Fruit fly (Drosophila melanogaster) whole organism, embryonic: Measurements from ENCODE around the gene mei-P26.

ENCODE experiments used
- Atf3 ChIP-seq: fragments of 200-800 bp; sonication (Bioruptor generic); optimal IDR thresholded peaks from 3 replicates; lab custom pipeline; 2016; ENCODE audit warnings: missing biosample characterization, missing genetic modification characterization
- CG11723 ChIP-seq: fragments of 200-800 bp; sonication (Bioruptor generic); optimal IDR thresholded peaks from 2 replicates; lab custom pipeline; 2017; ENCODE audit warnings: missing biosample characterization, mild to moderate bottlenecking, missing genetic modification characterization
- CG13287 ChIP-seq: fragments of 200-800 bp; sonication (Bioruptor generic); IDR thresholded peaks from 2 replicates; pipeline ENCODE4 v1.3.6; 2022; ENCODE audit warnings: missing biosample characterization, missing genetic modification characterization; ENCODE audit not compliant: partially characterized antibody
- CG15514 ChIP-seq: fragments of 200-800 bp; sonication (Bioruptor generic); optimal IDR thresholded peaks from 3 replicates; lab custom pipeline; 2017; ENCODE audit warnings: missing biosample characterization, missing genetic modification characterization, mild to moderate bottlenecking, moderate library complexity, missing genetic modification reagents
- CG1603 ChIP-seq: fragments of 200-800 bp; sonication (Bioruptor generic); optimal IDR thresholded peaks from 2 replicates; lab custom pipeline; 2019; ENCODE audit warnings: missing biosample characterization, mild to moderate bottlenecking, missing genetic modification characterization, moderate library complexity
- CG17328 ChIP-seq: fragments of 200-800 bp; sonication (Bioruptor generic); IDR thresholded peaks from 2 replicates; pipeline ENCODE4 v1.3.6; 2022; ENCODE audit warnings: missing biosample characterization, missing genetic modification characterization
- CG17568 ChIP-seq: fragments of 200-800 bp; sonication (Bioruptor generic); optimal IDR thresholded peaks from 2 replicates; lab custom pipeline; 2018; ENCODE audit warnings: missing biosample characterization, mild to moderate bottlenecking, missing genetic modification characterization, moderate library complexity
- CG17829 ChIP-seq: fragments of 200-800 bp; optimal IDR thresholded peaks from 2 replicates; lab custom pipeline; 2019; ENCODE audit warnings: missing biosample characterization, mild to moderate bottlenecking, missing genetic modification characterization, moderate library complexity
- CG18764 ChIP-seq: fragments of 200-800 bp; sonication (Bioruptor generic); optimal IDR thresholded peaks from 3 replicates; lab custom pipeline; 2016; ENCODE audit warnings: missing biosample characterization, missing genetic modification characterization
- CG2116 ChIP-seq: fragments of 200-800 bp; sonication (Bioruptor generic); optimal IDR thresholded peaks from 3 replicates; lab custom pipeline; 2018; ENCODE audit warnings: missing biosample characterization, mild to moderate bottlenecking, missing genetic modification characterization
- CG2129 ChIP-seq: fragments of 200-800 bp; sonication (Bioruptor generic); IDR thresholded peaks from 2 replicates; pipeline ENCODE4 v1.3.6; 2022; ENCODE audit warnings: missing biosample characterization, missing genetic modification characterization; ENCODE audit not compliant: partially characterized antibody
- CG2875 ChIP-seq: fragments of 200-800 bp; sonication (Bioruptor generic); optimal IDR thresholded peaks from 2 replicates; lab custom pipeline; 2017; ENCODE audit warnings: missing biosample characterization, mild to moderate bottlenecking, missing genetic modification characterization, missing genetic modification reagents
- CG30403 ChIP-seq: fragments of 200-800 bp; sonication (Bioruptor generic); optimal IDR thresholded peaks from 3 replicates; lab custom pipeline; 2016; ENCODE audit warnings: missing biosample characterization, missing genetic modification characterization
- CG3847 ChIP-seq: fragments of 200-800 bp; sonication (Bioruptor generic); IDR thresholded peaks from 2 replicates; pipeline ENCODE4 v1.3.6; 2022; ENCODE audit warnings: missing biosample characterization, missing genetic modification characterization
- CG3995 ChIP-seq: fragments of 200-800 bp; sonication (Bioruptor generic); optimal IDR thresholded peaks from 3 replicates; lab custom pipeline; 2016; ENCODE audit warnings: missing biosample characterization, missing genetic modification characterization
- CG4854 ChIP-seq: fragments of 200-800 bp; sonication (Bioruptor generic); optimal IDR thresholded peaks from 2 replicates; lab custom pipeline; 2016; ENCODE audit warnings: missing biosample characterization, missing genetic modification characterization, inconsistent platforms
- CG5245 ChIP-seq: fragments of 200-800 bp; sonication (Bioruptor generic); optimal IDR thresholded peaks from 3 replicates; lab custom pipeline; 2016; ENCODE audit warnings: missing biosample characterization, missing genetic modification characterization
- CG8290 ChIP-seq, 3 experiments: fragments of 200-800 bp; sonication (Bioruptor generic); optimal IDR thresholded peaks; 2 replicates each; lab custom pipeline; 2016 to 2019; ENCODE audit warnings: missing biosample characterization in 3 of 3, missing genetic modification characterization in 3 of 3, mild to moderate bottlenecking in 2 of 3, moderate library complexity in 1 of 3
- CG9797 ChIP-seq: fragments of 200-800 bp; sonication (Bioruptor generic); optimal IDR thresholded peaks from 3 replicates; lab custom pipeline; 2018; ENCODE audit warnings: missing biosample characterization, mild to moderate bottlenecking, missing genetic modification characterization
- Dll ChIP-seq: fragments of 200-800 bp; sonication (Bioruptor generic); IDR thresholded peaks from 4 replicates; pipeline ENCODE4 v1.3.6; 2022; ENCODE audit warnings: missing biosample characterization, missing genetic modification characterization; ENCODE audit not compliant: partially characterized antibody
- Dp ChIP-seq: fragments of 200-800 bp; sonication (Bioruptor generic); optimal IDR thresholded peaks from 2 replicates; lab custom pipeline; 2018; ENCODE audit warnings: missing biosample characterization, mild to moderate bottlenecking, missing genetic modification characterization, moderate library complexity
- HLH4C ChIP-seq: fragments of 200-800 bp; sonication (Bioruptor generic); IDR thresholded peaks from 3 replicates; pipeline ENCODE4 v1.3.6; 2022; ENCODE audit warnings: missing biosample characterization, missing genetic modification characterization; ENCODE audit not compliant: partially characterized antibody
- Hr39 ChIP-seq: fragments of >200 bp; optimal IDR thresholded peaks from 2 replicates; lab custom pipeline; 2017
- Med ChIP-seq: fragments of 200-800 bp; sonication (Bioruptor generic); peaks from one replicate; lab custom pipeline; 2016; ENCODE audit warnings: missing biosample characterization, missing genetic modification characterization, mild to moderate bottlenecking, inconsistent platforms, moderate library complexity
- Opbp ChIP-seq: fragments of 200-800 bp; sonication (Bioruptor generic); IDR thresholded peaks from 3 replicates; pipeline ENCODE4 v1.3.6; 2022; ENCODE audit warnings: missing biosample characterization, missing genetic modification characterization; ENCODE audit not compliant: partially characterized antibody
- Pdp1 ChIP-seq, 2 experiments: fragments of 200-800 bp; sonication (Bioruptor generic); optimal IDR thresholded peaks; 3 replicates each; lab custom pipeline; 2016; ENCODE audit warnings: missing biosample characterization in 2 of 2, missing genetic modification characterization in 2 of 2, mild to moderate bottlenecking in 1 of 2, moderate library complexity in 1 of 2
- Scr ChIP-seq: fragments of 200-800 bp; sonication (Bioruptor generic); IDR thresholded peaks from 2 replicates; pipeline ENCODE4 v1.3.6; 2022; ENCODE audit warnings: missing biosample characterization, missing genetic modification characterization; ENCODE audit not compliant: partially characterized antibody
- Xbp1 ChIP-seq: fragments of 200-800 bp; sonication (Bioruptor generic); optimal IDR thresholded peaks from 3 replicates; lab custom pipeline; 2016; ENCODE audit warnings: missing biosample characterization, mild to moderate bottlenecking, missing genetic modification characterization
- YL-1 ChIP-seq: fragments of 200-800 bp; sonication (Bioruptor generic); optimal IDR thresholded peaks from 3 replicates; lab custom pipeline; 2017; ENCODE audit warnings: missing biosample characterization, mild to moderate bottlenecking, missing genetic modification characterization
- al ChIP-seq: fragments of 200-800 bp; sonication (Bioruptor generic); IDR thresholded peaks from 2 replicates; pipeline ENCODE4 v1.3.6; 2022; ENCODE audit warnings: missing biosample characterization, missing genetic modification characterization
- chinmo ChIP-seq: fragments of 200-800 bp; sonication (Bioruptor generic); IDR thresholded peaks from 4 replicates; pipeline ENCODE4 v1.3.6; 2022; ENCODE audit warnings: missing biosample characterization, missing genetic modification characterization; ENCODE audit not compliant: partially characterized antibody
- crp ChIP-seq, 2 experiments: fragments of 200-800 bp; sonication (Bioruptor generic); optimal IDR thresholded peaks; 2 replicates in 1 of 2; 3 replicates in 1 of 2; lab custom pipeline; 2017; ENCODE audit warnings: missing biosample characterization in 2 of 2, missing genetic modification characterization in 2 of 2, mild to moderate bottlenecking in 1 of 2, moderate library complexity in 1 of 2
- dysf ChIP-seq: fragments of 200-800 bp; sonication (Bioruptor generic); IDR thresholded peaks from 3 replicates; pipeline ENCODE4 v1.3.6; 2022; ENCODE audit warnings: missing biosample characterization, missing genetic modification characterization
- eyg ChIP-seq: fragments of 200-800 bp; sonication (Bioruptor generic); optimal IDR thresholded peaks from 3 replicates; lab custom pipeline; 2016; ENCODE audit warnings: missing biosample characterization, missing genetic modification characterization
- ftz-f1 ChIP-seq: fragments of 200-800 bp; sonication (Bioruptor generic); optimal IDR thresholded peaks from 2 replicates; lab custom pipeline; 2016; ENCODE audit warnings: missing biosample characterization, missing genetic modification characterization
- gfzf ChIP-seq: fragments of 200-800 bp; sonication (Bioruptor generic); optimal IDR thresholded peaks from 2 replicates; lab custom pipeline; 2016; ENCODE audit warnings: missing biosample characterization, mild to moderate bottlenecking, missing genetic modification characterization, moderate library complexity
- hbn ChIP-seq: fragments of 200-800 bp; sonication (Bioruptor generic); IDR thresholded peaks from 2 replicates; pipeline ENCODE4 v1.3.6; 2022; ENCODE audit warnings: missing biosample characterization, missing genetic modification characterization; ENCODE audit not compliant: partially characterized antibody
- inv ChIP-seq: fragments of 200-800 bp; sonication (Bioruptor generic); IDR thresholded peaks from 2 replicates; pipeline ENCODE4 v1.3.6; 2022; ENCODE audit warnings: missing biosample characterization, missing genetic modification characterization; ENCODE audit not compliant: partially characterized antibody
- kay ChIP-seq: fragments of 200-800 bp; sonication (Bioruptor generic); optimal IDR thresholded peaks from 2 replicates; lab custom pipeline; 2016; ENCODE audit warnings: missing biosample characterization, missing genetic modification characterization
- pan ChIP-seq, 4 experiments: fragments of >200 bp in 3 of 4; fragments of 200-800 bp in 1 of 4; sonication (Bioruptor generic) in 1 of 4; optimal IDR thresholded peaks in 3 of 4; IDR thresholded peaks in 1 of 4; 2 replicates each; pipeline versions ENCODE4 v1.3.6 to Lab custom; 2017 to 2022; ENCODE audit warnings: missing biosample characterization in 2 of 4, missing genetic modification characterization in 2 of 4, mixed read lengths in 1 of 4
- pnt ChIP-seq: fragments of 200-800 bp; sonication (Bioruptor generic); optimal IDR thresholded peaks from 3 replicates; lab custom pipeline; 2016; ENCODE audit warnings: missing biosample characterization, missing genetic modification characterization
- slbo ChIP-seq: fragments of 200-800 bp; sonication (Bioruptor generic); IDR thresholded peaks from 2 replicates; pipeline ENCODE4 v1.3.6; 2022; ENCODE audit warnings: missing biosample characterization, missing genetic modification characterization
- sna ChIP-seq: fragments of 200-800 bp; sonication (Bioruptor generic); IDR thresholded peaks from 2 replicates; pipeline ENCODE4 v1.3.6; 2022; ENCODE audit warnings: missing biosample characterization, missing genetic modification characterization; ENCODE audit not compliant: partially characterized antibody
- tll ChIP-seq, 2 experiments: fragments of 200-800 bp in 1 of 2; fragments of >200 bp in 1 of 2; sonication (Bioruptor generic) in 1 of 2; optimal IDR thresholded peaks; 2 replicates each; lab custom pipeline; 2017 to 2019; ENCODE audit warnings: missing biosample characterization in 2 of 2, missing genetic modification characterization in 2 of 2, mild to moderate bottlenecking in 1 of 2, moderate library complexity in 1 of 2
- tna ChIP-seq: fragments of 200-800 bp; sonication (Bioruptor generic); IDR thresholded peaks from 2 replicates; pipeline ENCODE4 v1.3.6; 2022; ENCODE audit warnings: missing biosample characterization, missing genetic modification characterization; ENCODE audit not compliant: partially characterized antibody
- usp ChIP-seq: fragments of >200 bp; optimal IDR thresholded peaks from 2 replicates; lab custom pipeline; 2017; ENCODE audit warnings: missing biosample characterization, missing genetic modification characterization

The mei-P26 gene

DNA sequence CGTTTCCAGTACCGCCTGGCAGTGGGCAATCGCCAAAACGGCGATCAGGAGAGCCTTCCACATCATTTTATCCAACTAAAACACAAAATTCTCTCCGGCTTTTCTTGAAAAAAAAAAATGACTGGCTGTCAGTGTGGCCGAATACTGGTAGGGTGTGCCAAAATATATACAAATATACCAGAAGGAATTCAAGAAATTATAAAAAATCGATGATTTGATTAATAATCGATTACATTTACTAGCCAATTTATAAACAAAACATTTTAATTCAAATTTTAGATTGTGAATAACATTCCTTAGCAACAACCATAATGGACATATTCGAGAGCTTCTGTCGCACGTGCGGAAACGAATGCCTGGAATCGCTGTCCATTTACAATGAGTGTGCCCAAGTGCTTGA lies 4.7 kb upstream of the mei-P26 start, which contains the start of the genes Ost48 and Dlip1 (continued):
- TF ChIP-seq CG4854 (GFP tag; lab: Kevin White, UChicago): no peak
- peak; percentile 49 for TF ChIP-seq CG17568 (GFP tag; lab: Kevin White, UChicago)
- TF ChIP-seq CG5245 (GFP tag; lab: Kevin White, UChicago): no peak
- TF ChIP-seq Atf3: no peak
- no peak for TF ChIP-seq eyg (GFP tag; lab: Kevin White, UChicago)
- no peak for TF ChIP-seq CG17328 (GFP tag; lab: Robert Waterston, UW)
- TF ChIP-seq kay (GFP tag; lab: Kevin White, UChicago): no peak
- TF ChIP-seq Dll: peak; percentile 58; the same call in 2 of the 4 replicates
- TF ChIP-seq HLH4C (GFP tag; lab: Robert Waterston, UW): peak; percentile 39; the same call in 1 of the 3 replicates
- no peak for TF ChIP-seq CG2875
- peak; percentile 51 for TF ChIP-seq Dp (GFP tag; lab: Kevin White, UChicago)
- TF ChIP-seq gfzf (GFP tag; lab: Kevin White, UChicago): peak; percentile 64
- peak; percentile 40 for TF ChIP-seq CG2116 (GFP tag; lab: Kevin White, UChicago)
- TF ChIP-seq Xbp1 (GFP tag; lab: Kevin White, UChicago): peak; percentile 28
- TF ChIP-seq Scr (GFP tag; lab: Robert Waterston, UW): peak; percentile 49; the same call in 1 of the 2 replicates
- TF ChIP-seq CG18764 (GFP tag; lab: Kevin White, UChicago): no peak
- no peak for TF ChIP-seq pnt (GFP tag; lab: Kevin White, UChicago)

- TF ChIP-seq hbn (GFP tag; lab: Robert Waterston, UW) (peak; percentile 81), Scr (GFP tag; lab: Robert Waterston, UW) (peak; percentile 83), CG13287 (GFP tag; lab: Robert Waterston, UW) (peak; percentile 83), Dp (GFP tag; lab: Kevin White, UChicago) (peak; percentile 46), crp (GFP tag; optimal IDR thresholded peaks at IDR 0.05; lab: Kevin White, UChicago) (peak; percentile 3 to 87), Med (peak; percentile 20), chinmo (GFP tag; lab: Robert Waterston, UW) (0 out of 4 replicates have a peak, but pooled peaks have one; percentile 71), inv (GFP tag; lab: Robert Waterston, UW) (peak; percentile 66), CG3995 (GFP tag; lab: Kevin White, UChicago) (peak; percentile 85), tll (GFP tag; optimal IDR thresholded peaks at IDR 0.05; lab: Kevin White, UChicago) (no peak), Pdp1 (GFP tag; optimal IDR thresholded peaks at IDR 0.05; lab: Kevin White, UChicago) (peak in 1 of 2 experiments; percentile 99), CG30403 (GFP tag; lab: Kevin White, UChicago) (no peak), Hr39 (lab: Kevin White, UChicago) (no peak), ftz-f1 (GFP tag; lab: Kevin White, UChicago) (peak; percentile 3), CG3847 (GFP tag; lab: Robert Waterston, UW) (0 out of 2 replicates have a peak, but pooled peaks have one; percentile 5), CG9797 (peak; percentile 25), CG2116 (GFP tag; lab: Kevin White, UChicago) (peak; percentile 41), Opbp (GFP tag; lab: Robert Waterston, UW) (peak; percentile 82), CG2129 (GFP tag; lab: Robert Waterston, UW) (peak; percentile 64), CG1603 (tag; lab: Kevin White, UChicago) (peak; percentile 26), sna (GFP tag; lab: Robert Waterston, UW) (peak; percentile 77), CG8290 (GFP tag; optimal IDR thresholded peaks at IDR 0.05; lab: Kevin White, UChicago) (no peak), CG8290 (tag; optimal IDR thresholded peaks at IDR 0.05; lab: Kevin White, UChicago) (peak in 1 of 2 experiments; percentile 19), usp (GFP tag; lab: Kevin White, UChicago) (no peak), tna (GFP tag; lab: Robert Waterston, UW) (peak; percentile 71), dysf (no peak), CG15514 (GFP tag; lab: Kevin White, UChicago) (peak; percentile 18), CG11723 (GFP tag; lab: Kevin White, UChicago) (no peak), al (GFP tag; lab: Robert Waterston, UW) (no peak), CG17829 (tag; lab: Kevin White, UChicago) (peak; percentile 11), pan (optimal IDR thresholded peaks at IDR 0.05; lab: Kevin White, UChicago) (no peak), pan (GFP tag; optimal IDR thresholded peaks at IDR 0.05 in 1 of 2, IDR thresholded peaks at IDR 0.05 in 1 of 2) (no peak), slbo (peak; percentile 8; the same call in 1 of the 2 replicates), YL-1 (GFP tag; lab: Kevin White, UChicago) (peak; percentile 56)
Observed at dm6 chrX:9159736-9160135, 3.3 kb upstream of the mei-P26 start, which contains the start of gene NdufA3. Gene NdufA3, minus strand, starts transcription at chrX:9160052.
